Fruit fly (Drosophila melanogaster): ENCODE results near the gene Tie.

The Tie gene

dm6 chr3L:4543034-4543806, 11.3 kb upstream of the Tie start (continued):
- peak; percentile 76 for TF ChIP-seq CG8632 (GFP tag; optimal IDR thresholded peaks at IDR 0.05)
- TF ChIP-seq CG4318 (GFP tag; optimal IDR thresholded peaks at IDR 0.05): peak; percentile 25
- TF ChIP-seq CG15336 (GFP tag; IDR thresholded peaks at IDR 0.05): peak; percentile 65
- TF ChIP-seq fd59A (GFP tag; optimal IDR thresholded peaks at IDR 0.05): peak; percentile 74
- peak; percentile 76 for TF ChIP-seq svp (GFP tag)
- peak; percentile 99 for TF ChIP-seq CG6808 (GFP tag; optimal IDR thresholded peaks at IDR 0.05)
- TF ChIP-seq Hr38 (GFP tag; optimal IDR thresholded peaks at IDR 0.05): no peak
- TF ChIP-seq Blimp-1 (GFP tag; optimal IDR thresholded peaks at IDR 0.05): no peak
- peak; percentile 39; the same call in 1 of the 2 replicates for TF ChIP-seq CG11294 (GFP tag; IDR thresholded peaks at IDR 0.05)
- peak; percentile 60 for TF ChIP-seq CG31627 (GFP tag; optimal IDR thresholded peaks at IDR 0.05)
- peak; percentile 67 for TF ChIP-seq OdsH (GFP tag; optimal IDR thresholded peaks at IDR 0.05)
- TF ChIP-seq Sox15 (GFP tag; optimal IDR thresholded peaks at IDR 0.05): peak; percentile 26
- peak; percentile 89 for TF ChIP-seq fd85E (GFP tag; optimal IDR thresholded peaks at IDR 0.05)
- peak; percentile 67 for TF ChIP-seq Met (GFP tag; optimal IDR thresholded peaks at IDR 0.05)
- TF ChIP-seq CG6163 (GFP tag; IDR thresholded peaks at IDR 0.05): peak; percentile 95
- peak; percentile 86 for TF ChIP-seq eg (GFP tag; IDR thresholded peaks at IDR 0.05)
- peak; percentile 98 for TF ChIP-seq spab (GFP tag; optimal IDR thresholded peaks at IDR 0.05)

- no peak for TF ChIP-seq CG6792 (GFP tag; optimal IDR thresholded peaks at IDR 0.05)
- TF ChIP-seq salr (GFP tag; optimal IDR thresholded peaks at IDR 0.05): no peak
- no peak for TF ChIP-seq Met (GFP tag; optimal IDR thresholded peaks at IDR 0.05)
- no peak for TF ChIP-seq CG10631 (GFP tag; optimal IDR thresholded peaks at IDR 0.05)
- TF ChIP-seq acj6 (GFP tag; optimal IDR thresholded peaks at IDR 0.05): no peak
- TF ChIP-seq CG11902 (GFP tag; optimal IDR thresholded peaks at IDR 0.05): no peak
- TF ChIP-seq CG1621 (tag; optimal IDR thresholded peaks at IDR 0.05): no peak
- no peak for TF ChIP-seq Blimp-1 (GFP tag; optimal IDR thresholded peaks at IDR 0.05)
- no peak for TF ChIP-seq CG10669 (GFP tag; optimal IDR thresholded peaks at IDR 0.05)
Observed at dm6 chr3L:4542530-4542929, 10.6 kb upstream of the Tie start.

dm6 chr3L:4541573-4542371, 9.8 kb upstream of the Tie start, which contains the start of gene CG11357:
TSS of gene CG11357 (plus strand) at chr3L:4542051.
- TF ChIP-seq esn (GFP tag; optimal IDR thresholded peaks at IDR 0.05) (peak; percentile 98), vri (GFP tag; optimal IDR thresholded peaks at IDR 0.05) (peak; percentile 94), topi (GFP tag; optimal IDR thresholded peaks at IDR 0.05) (peak; percentile 95), salr (GFP tag; optimal IDR thresholded peaks at IDR 0.05) (peak; percentile 90 to 95), CG11902 (GFP tag; optimal IDR thresholded peaks at IDR 0.05) (peak; percentile 93), CG10631 (GFP tag; optimal IDR thresholded peaks at IDR 0.05) (peak; percentile 98), Lpt (GFP tag; optimal IDR thresholded peaks at IDR 0.05) (peak; percentile 98), net (GFP tag; optimal IDR thresholded peaks at IDR 0.05) (peak; percentile 99), Sox102F (GFP tag; optimal IDR thresholded peaks at IDR 0.05) (peak; percentile 97), Ets96B (tag; optimal IDR thresholded peaks at IDR 0.05) (peak; percentile 99), Sox14 (GFP tag; optimal IDR thresholded peaks at IDR 0.05) (peak; percentile 95), cyc (GFP tag; optimal IDR thresholded peaks at IDR 0.05) (peak; percentile 94), Smox (GFP tag; optimal IDR thresholded peaks at IDR 0.05) (peak; percentile 95), OdsH (GFP tag; optimal IDR thresholded peaks at IDR 0.05) (peak; percentile 99), CG6792 (GFP tag; optimal IDR thresholded peaks at IDR 0.05) (peak; percentile 98), Hr39 (GFP tag; optimal IDR thresholded peaks at IDR 0.05) (peak; percentile 89), CG3032 (tag; optimal IDR thresholded peaks at IDR 0.05) (peak; percentile 99), Gug (GFP tag; IDR thresholded peaks at IDR 0.05) (peak; percentile 98), Eip93F (GFP tag; optimal IDR thresholded peaks at IDR 0.05) (peak; percentile 97), CG11762 (GFP tag; optimal IDR thresholded peaks at IDR 0.05; ENCODE audit: insufficient read depth) (peak; percentile 91), Eip78C (GFP tag) (peak; percentile 99), CG1621 (tag; optimal IDR thresholded peaks at IDR 0.05) (peak; percentile 95), Eip75B (GFP tag; optimal IDR thresholded peaks at IDR 0.05) (peak; percentile 94), achi (GFP tag; optimal IDR thresholded peaks at IDR 0.05) (peak; percentile 98), ss (GFP tag; optimal IDR thresholded peaks at IDR 0.05) (peak; percentile 98), fd85E (GFP tag; optimal IDR thresholded peaks at IDR 0.05) (peak; percentile 78), CG6276 (GFP tag; optimal IDR thresholded peaks at IDR 0.05) (peak; percentile 98), CG16779 (tag; optimal IDR thresholded peaks at IDR 0.05) (peak; percentile 99)

All from whole organism, prepupa.